Worm (Caenorhabditis elegans) whole organism, young adult: ENCODE measurements around the gene F17C11.26.

Experiments
- B0035.1 ChIP-seq: sonication (generic microtip); optimal IDR thresholded peaks from 2 replicates; lab custom pipeline; 2016; ENCODE audit warnings: missing genetic modification characterization, mild to moderate bottlenecking, missing compliant biosample characterization, missing genotype, missing genetic modification reagents
- B0336.3 ChIP-seq: fragments of 200-800 bp; sonication (Bioruptor generic); IDR thresholded peaks from 2 replicates; pipeline ENCODE4 v1.3.6; 2022; ENCODE audit warnings: missing genetic modification characterization, missing compliant biosample characterization
- C06A6.2 ChIP-seq: fragments of 200-800 bp; sonication (Bioruptor generic); conservative IDR thresholded peaks from 2 replicates; pipeline ENCODE4 v1.3.6; 2022; ENCODE audit warnings: missing genetic modification characterization, missing compliant biosample characterization
- F22D6.2 ChIP-seq: sonication (generic microtip); optimal IDR thresholded peaks from 2 replicates; lab custom pipeline; 2016; ENCODE audit warnings: mild to moderate bottlenecking, missing genetic modification characterization, missing compliant biosample characterization
- F39B2.1 ChIP-seq: fragments of 200-800 bp; sonication (Bioruptor generic); IDR thresholded peaks from 2 replicates; pipeline ENCODE4 v1.3.6; 2022; ENCODE audit warnings: missing genetic modification reagents, missing genetic modification characterization, missing compliant biosample characterization
- F57C9.4 ChIP-seq: sonication (generic microtip); optimal IDR thresholded peaks from 2 replicates; lab custom pipeline; 2017; ENCODE audit warnings: mild to moderate bottlenecking, missing genetic modification characterization, missing compliant biosample characterization
- K11D2.4 ChIP-seq: fragments of 200-800 bp; sonication (Bioruptor generic); IDR thresholded peaks from 2 replicates; pipeline ENCODE4 v1.3.6; 2022; ENCODE audit warnings: missing genetic modification reagents, missing genetic modification characterization, missing compliant biosample characterization
- Y95B8A.8 ChIP-seq: fragments of 200-800 bp; sonication (Bioruptor generic); IDR thresholded peaks from 2 replicates; pipeline ENCODE4 v1.3.6; 2022; ENCODE audit warnings: missing genetic modification reagents, missing genetic modification characterization, missing compliant biosample characterization
- ZK185.1 ChIP-seq: sonication (generic microtip); optimal IDR thresholded peaks from 2 replicates; lab custom pipeline; 2016; ENCODE audit warnings: mild to moderate bottlenecking, missing genetic modification characterization, missing compliant biosample characterization; ENCODE audit not compliant: poor library complexity, severe bottlenecking
- ama-1 ChIP-seq, 3 experiments: fragments of 150-350 bp in 1 of 3; sonication (generic microtip) in 2 of 3; optimal IDR thresholded peaks; 2 replicates each; lab custom pipeline; 2014 to 2018; ENCODE audit warnings: missing biosample characterization in 2 of 3, missing genetic modification characterization in 2 of 3, missing genetic modification reagents in 2 of 3
- attf-3 ChIP-seq: fragments of 200-800 bp; sonication (Bioruptor generic); conservative IDR thresholded peaks from 2 replicates; pipeline ENCODE4 v1.3.6; 2022; ENCODE audit warnings: missing genetic modification reagents, missing genetic modification characterization, missing compliant biosample characterization
- attf-5 ChIP-seq: fragments of 200-800 bp; sonication (Bioruptor generic); optimal IDR thresholded peaks from 2 replicates; lab custom pipeline; 2018; ENCODE audit warnings: mild to moderate bottlenecking, missing genetic modification characterization, missing compliant biosample characterization
- ccch-3 ChIP-seq: fragments of 200-800 bp; sonication (Bioruptor generic); optimal IDR thresholded peaks from 2 replicates; lab custom pipeline; 2018; ENCODE audit warnings: mild to moderate bottlenecking, missing genetic modification characterization, missing compliant biosample characterization
- cebp-1 ChIP-seq, 2 experiments: fragments of 200-800 bp in 1 of 2; sonication (Bioruptor generic) in 1 of 2; sonication (generic microtip) in 1 of 2; IDR thresholded peaks in 1 of 2; optimal IDR thresholded peaks in 1 of 2; 2 replicates each; pipeline versions ENCODE4 v1.3.6 to Lab custom; 2017 to 2022; ENCODE audit warnings: missing compliant biosample characterization in 2 of 2, missing genetic modification characterization in 2 of 2, mild to moderate bottlenecking in 1 of 2, missing genetic modification reagents in 1 of 2, moderate library complexity in 1 of 2
- cebp-2 ChIP-seq: fragments of 200-800 bp; sonication (Bioruptor generic); IDR thresholded peaks from 2 replicates; pipeline ENCODE4 v1.3.6; 2022; ENCODE audit warnings: missing genetic modification characterization, missing compliant biosample characterization
- die-1 ChIP-seq: sonication (generic microtip); optimal IDR thresholded peaks from 2 replicates; lab custom pipeline; 2016; ENCODE audit warnings: missing genotype, mild to moderate bottlenecking, missing genetic modification characterization, missing compliant biosample characterization
- ekl-4 ChIP-seq: fragments of 200-800 bp; sonication (Bioruptor generic); IDR thresholded peaks from 2 replicates; pipeline ENCODE4 v1.3.6; 2022; ENCODE audit warnings: missing genetic modification reagents, missing genetic modification characterization, missing compliant biosample characterization
- hmg-1.2 ChIP-seq: fragments of 200-800 bp; sonication (Bioruptor generic); IDR thresholded peaks from 2 replicates; pipeline ENCODE4 v1.3.6; 2022; ENCODE audit warnings: missing genetic modification reagents, missing genetic modification characterization, missing compliant biosample characterization
- let-526 ChIP-seq: fragments of 200-800 bp; sonication (Bioruptor generic); IDR thresholded peaks from 2 replicates; pipeline ENCODE4 v1.3.6; 2022; ENCODE audit warnings: missing genetic modification reagents, missing genetic modification characterization, missing compliant biosample characterization
- let-607 ChIP-seq, 2 experiments: fragments of 200-800 bp in 1 of 2; sonication (Bioruptor generic) in 1 of 2; sonication (generic microtip) in 1 of 2; optimal IDR thresholded peaks; 2 replicates each; lab custom pipeline; 2016 to 2018; ENCODE audit warnings: mild to moderate bottlenecking in 2 of 2, missing compliant biosample characterization in 2 of 2, missing genetic modification characterization in 2 of 2, moderate library complexity in 2 of 2, missing genotype in 1 of 2
- lin-26 ChIP-seq: fragments of 200-800 bp; sonication (Bioruptor generic); IDR thresholded peaks from 2 replicates; pipeline ENCODE4 v1.3.6; 2022; ENCODE audit warnings: missing genetic modification reagents, missing genetic modification characterization, missing compliant biosample characterization
- lin-40 ChIP-seq: sonication (generic microtip); optimal IDR thresholded peaks from 2 replicates; lab custom pipeline; 2016; ENCODE audit warnings: missing genetic modification characterization, mild to moderate bottlenecking, missing compliant biosample characterization, missing genotype, missing genetic modification reagents
- lin-54 ChIP-seq: fragments of 200-800 bp; sonication (Bioruptor generic); optimal IDR thresholded peaks from 2 replicates; lab custom pipeline; 2018; ENCODE audit warnings: mild to moderate bottlenecking, missing genetic modification characterization, missing compliant biosample characterization
- lsy-27 ChIP-seq: sonication (generic microtip); optimal IDR thresholded peaks from 2 replicates; lab custom pipeline; 2017; ENCODE audit warnings: missing genetic modification characterization, mild to moderate bottlenecking, missing compliant biosample characterization, antibody characterized with exemption, missing genotype, borderline replicate concordance; ENCODE audit not compliant: insufficient read depth
- madf-10 ChIP-seq: sonication (generic microtip); optimal IDR thresholded peaks from 2 replicates; lab custom pipeline; 2016; ENCODE audit warnings: mild to moderate bottlenecking, missing genetic modification characterization, missing compliant biosample characterization
- mcd-1 ChIP-seq: fragments of 200-800 bp; sonication (Bioruptor generic); IDR thresholded peaks from 2 replicates; pipeline ENCODE4 v1.3.6; 2022; ENCODE audit warnings: missing genetic modification reagents, missing genetic modification characterization, missing compliant biosample characterization
- mes-4 ChIP-seq: sonication (generic microtip); optimal IDR thresholded peaks from 2 replicates; lab custom pipeline; 2016; ENCODE audit warnings: missing genotype, missing genetic modification characterization, missing compliant biosample characterization
- mxl-1 ChIP-seq: sonication (generic microtip); optimal IDR thresholded peaks from 2 replicates; lab custom pipeline; 2016; ENCODE audit warnings: missing genetic modification characterization, missing compliant biosample characterization
- nfya-2 ChIP-seq: fragments of 200-800 bp; sonication (Bioruptor generic); IDR thresholded peaks from 2 replicates; pipeline ENCODE4 v1.3.6; 2022; ENCODE audit warnings: missing genetic modification reagents, missing genetic modification characterization, missing compliant biosample characterization
- nfyb-1 ChIP-seq: fragments of 200-800 bp; sonication (Bioruptor generic); IDR thresholded peaks from 2 replicates; pipeline ENCODE4 v1.3.6; 2022; ENCODE audit warnings: missing genetic modification reagents, missing genetic modification characterization, missing compliant biosample characterization
- nhr-80 ChIP-seq: sonication (generic microtip); optimal IDR thresholded peaks from 2 replicates; lab custom pipeline; 2016; ENCODE audit warnings: missing genetic modification characterization, missing compliant biosample characterization
- nhr-90 ChIP-seq: sonication (generic microtip); optimal IDR thresholded peaks from 2 replicates; lab custom pipeline; 2016; ENCODE audit warnings: missing genotype, mild to moderate bottlenecking, missing genetic modification characterization, missing compliant biosample characterization
- rcor-1 ChIP-seq: fragments of 200-800 bp; sonication (Bioruptor generic); IDR thresholded peaks from 2 replicates; pipeline ENCODE4 v1.3.6; 2022; ENCODE audit warnings: missing genetic modification reagents, missing genetic modification characterization, missing compliant biosample characterization
- repo-1 ChIP-seq: sonication (generic microtip); optimal IDR thresholded peaks from 2 replicates; lab custom pipeline; 2017; ENCODE audit warnings: mild to moderate bottlenecking, missing genetic modification characterization, missing compliant biosample characterization
- rpc-1 ChIP-seq, 2 experiments: fragments of 150-350 bp in 1 of 2; sonication (generic microtip) in 1 of 2; optimal IDR thresholded peaks; 2 replicates each; lab custom pipeline; 2014 to 2018; ENCODE audit warnings: missing biosample characterization in 1 of 2, missing genetic modification characterization in 1 of 2, missing genetic modification reagents in 1 of 2, missing genotype in 1 of 2
- snpc-4 ChIP-seq, 5 experiments: fragments of 150-350 bp in 1 of 5; sonication (generic microtip) in 4 of 5; optimal IDR thresholded peaks; 2 replicates each; lab custom pipeline; 2014 to 2018; ENCODE audit warnings: missing genetic modification characterization in 5 of 5, missing biosample characterization in 3 of 5, antibody characterized with exemption in 2 of 5, mild to moderate bottlenecking in 2 of 5, missing compliant biosample characterization in 2 of 5, missing genotype in 2 of 5, moderate library complexity in 2 of 5, missing genetic modification reagents in 1 of 5
- somi-1 ChIP-seq: fragments of 200-800 bp; sonication (Bioruptor generic); optimal IDR thresholded peaks from 2 replicates; lab custom pipeline; 2018; ENCODE audit warnings: mild to moderate bottlenecking, missing genetic modification characterization, missing compliant biosample characterization
- tbp1 ChIP-seq: fragments of 200-800 bp; sonication (Bioruptor generic); optimal IDR thresholded peaks from 2 replicates; lab custom pipeline; 2018; ENCODE audit warnings: mild to moderate bottlenecking, missing genetic modification characterization, missing compliant biosample characterization
- unc-62 ChIP-seq: fragments of 150-350 bp; optimal IDR thresholded peaks from 2 replicates; lab custom pipeline; 2014; ENCODE audit warnings: missing biosample characterization, missing genetic modification reagents, missing genetic modification characterization
- zfh-2 ChIP-seq: fragments of 200-800 bp; sonication (Bioruptor generic); conservative IDR thresholded peaks from 2 replicates; pipeline ENCODE4 v1.3.6; 2022; ENCODE audit warnings: missing genetic modification reagents, missing genetic modification characterization, missing compliant biosample characterization
- ztf-18 ChIP-seq: sonication (generic microtip); optimal IDR thresholded peaks from 2 replicates; lab custom pipeline; 2016; ENCODE audit warnings: missing genotype, mild to moderate bottlenecking, missing genetic modification characterization, missing compliant biosample characterization
- ztf-26 ChIP-seq: sonication (generic microtip); optimal IDR thresholded peaks from 2 replicates; lab custom pipeline; 2017; ENCODE audit warnings: missing genetic modification characterization, missing compliant biosample characterization
- ztf-3 ChIP-seq: fragments of 200-800 bp; sonication (Bioruptor generic); optimal IDR thresholded peaks from 2 replicates; lab custom pipeline; 2018; ENCODE audit warnings: mild to moderate bottlenecking, missing genetic modification characterization, missing compliant biosample characterization

Gene F17C11.26

ce11 chrV:10949511-10949910 is 8.3 kb downstream of the F17C11.26 start, which contains the start of gene col-153:
Gene col-153, plus strand, starts transcription at chrV:10949811.
- TF ChIP-seq B0035.1 (no peak), F57C9.4 (no peak), let-607 (tag; optimal IDR thresholded peaks at IDR 0.05; lab: Kevin White, UChicago) (no peak), lin-26 (no peak), ztf-18 (tag; lab: Kevin White, UChicago) (no peak), F39B2.1 (GFP tag; lab: Robert Waterston, UW) (no peak), mes-4 (tag; lab: Kevin White, UChicago) (no peak), ztf-3 (GFP tag; lab: Kevin White, UChicago) (no peak), lin-40 (tag; lab: Kevin White, UChicago) (no peak), attf-3 (GFP tag; lab: Robert Waterston, UW) (no peak)

- peak; percentile 37; the same call in 1 of the 2 replicates for TF ChIP-seq mcd-1 (GFP tag; lab: Robert Waterston, UW)
- TF ChIP-seq nhr-80 = peak; percentile 85
- TF ChIP-seq somi-1 (GFP tag; lab: Kevin White, UChicago) = peak; percentile 85
- TF ChIP-seq nhr-90 (tag; lab: Kevin White, UChicago) = peak; percentile 29
- TF ChIP-seq tbp1 (GFP tag; lab: Kevin White, UChicago) = peak; percentile 50
- peak; percentile 77 for TF ChIP-seq cebp-1 (GFP tag; IDR thresholded peaks at IDR 0.05; lab: Robert Waterston, UW)
- peak; percentile 91 for TF ChIP-seq cebp-1 (tag; optimal IDR thresholded peaks at IDR 0.05; lab: Kevin White, UChicago)
- peak; percentile 41 for TF ChIP-seq unc-62 (GFP tag; lab: Kevin White, UChicago)
- peak; percentile 62 for TF ChIP-seq ZK185.1 (tag; lab: Kevin White, UChicago)
- TF ChIP-seq hmg-1.2 = peak; percentile 53; the same call in 1 of the 2 replicates
- peak; percentile 64 for TF ChIP-seq madf-10
- peak; percentile 39 for TF ChIP-seq ztf-26 (tag; lab: Kevin White, UChicago)
- TF ChIP-seq C06A6.2 (GFP tag; lab: Robert Waterston, UW) = 0 out of 2 replicates have a peak, but pooled peaks have one; percentile 41
- peak; percentile 20 for TF ChIP-seq F57C9.4
- TF ChIP-seq ekl-4 (GFP tag; lab: Robert Waterston, UW) = peak; percentile 40; the same call in 1 of the 2 replicates
- TF ChIP-seq Y95B8A.8 (GFP tag; lab: Robert Waterston, UW) = no peak
- 0 out of 2 replicates have a peak, but pooled peaks have one; percentile 68 for TF ChIP-seq let-526 (GFP tag; lab: Robert Waterston, UW)
- TF ChIP-seq ama-1 (optimal IDR thresholded peaks at IDR 0.05; lab: Kevin White, UChicago) = peak; percentile 67
- no peak for TF ChIP-seq ama-1 (GFP tag; optimal IDR thresholded peaks at IDR 0.05; lab: Kevin White, UChicago)
- no peak for TF ChIP-seq nfya-2 (GFP tag; lab: Robert Waterston, UW)
- TF ChIP-seq cebp-2 (GFP tag; lab: Robert Waterston, UW) = no peak
- no peak for TF ChIP-seq nfyb-1 (GFP tag; lab: Robert Waterston, UW)
- 0 out of 2 replicates have a peak, but pooled peaks have one; percentile 10 for TF ChIP-seq rcor-1 (GFP tag; lab: Robert Waterston, UW)
- peak; percentile 18 for TF ChIP-seq F22D6.2 (tag; lab: Kevin White, UChicago)
- TF ChIP-seq snpc-4 (GFP tag; optimal IDR thresholded peaks at IDR 0.05; lab: Kevin White, UChicago) = no peak
- TF ChIP-seq snpc-4 (tag; optimal IDR thresholded peaks at IDR 0.05; lab: Kevin White, UChicago) = peak in 2 of 4 experiments; percentile 33 to 40
- peak; percentile 69; the same call in 1 of the 2 replicates for TF ChIP-seq K11D2.4
- peak; percentile 20 for TF ChIP-seq lin-54
- TF ChIP-seq lin-40 (tag; lab: Kevin White, UChicago) = peak; percentile 67
- no peak for TF ChIP-seq ccch-3 (GFP tag; lab: Kevin White, UChicago)
- TF ChIP-seq zfh-2 (GFP tag; lab: Robert Waterston, UW) = peak; percentile 64
- TF ChIP-seq attf-5 (GFP tag; lab: Kevin White, UChicago) = peak; percentile 74
- no peak for TF ChIP-seq rpc-1 (optimal IDR thresholded peaks at IDR 0.05; lab: Kevin White, UChicago)
- TF ChIP-seq rpc-1 (tag; optimal IDR thresholded peaks at IDR 0.05; lab: Kevin White, UChicago) = no peak
- no peak for TF ChIP-seq repo-1 (tag; lab: Kevin White, UChicago)
- TF ChIP-seq B0336.3 (GFP tag; lab: Robert Waterston, UW) = peak; percentile 43
- no peak for TF ChIP-seq mxl-1 (tag; lab: Kevin White, UChicago)
- no peak for TF ChIP-seq lsy-27 (tag; lab: Kevin White, UChicago)
- TF ChIP-seq lin-26 = peak; percentile 66; the same call in 1 of the 2 replicates
- TF ChIP-seq die-1 (tag; lab: Kevin White, UChicago) = peak; percentile 33
Observed at ce11 chrV:10951655-10952278, 10.5 kb downstream of the F17C11.26 start, which contains the start of gene F17C11.4. Gene F17C11.4, plus strand, starts transcription at chrV:10951860.
